Worm (Caenorhabditis elegans) whole organism, mixed stage, embryonic: ENCODE measurements around the gene ttll-12.

Experiments used
- blmp-1 ChIP-seq: fragments of 150-350 bp; optimal IDR thresholded peaks from 2 replicates; lab custom pipeline; 2014; ENCODE audit warnings: missing biosample characterization, missing genetic modification characterization
- drap-1 ChIP-seq: fragments of 200-800 bp; sonication (Bioruptor generic); optimal IDR thresholded peaks from 3 replicates; lab custom pipeline; 2018; ENCODE audit warnings: mild to moderate bottlenecking, missing genetic modification characterization, missing compliant biosample characterization
- elt-1 ChIP-seq: sonication (generic microtip); optimal IDR thresholded peaks from 2 replicates; lab custom pipeline; 2017; ENCODE audit warnings: missing genetic modification characterization, mild to moderate bottlenecking, missing compliant biosample characterization, antibody characterized with exemption, moderate library complexity, borderline replicate concordance; ENCODE audit not compliant: insufficient read depth
- lin-13 ChIP-seq: fragments of 150-350 bp; optimal IDR thresholded peaks from 2 replicates; lab custom pipeline; 2014; ENCODE audit warnings: missing biosample characterization, missing genetic modification characterization
- lsy-2 ChIP-seq: fragments of 150-350 bp; optimal IDR thresholded peaks from 2 replicates; lab custom pipeline; 2014; ENCODE audit warnings: missing biosample characterization, missing genetic modification characterization
- mep-1 ChIP-seq: fragments of 150-350 bp; optimal IDR thresholded peaks from 2 replicates; lab custom pipeline; 2017; ENCODE audit warnings: missing biosample characterization, missing genetic modification reagents, missing genetic modification characterization, inconsistent platforms
- nhr-12 ChIP-seq: fragments of 150-350 bp; optimal IDR thresholded peaks from 2 replicates; lab custom pipeline; 2014; ENCODE audit warnings: missing biosample characterization, missing genetic modification characterization
- nhr-76 ChIP-seq: sonication (generic microtip); optimal IDR thresholded peaks from 2 replicates; lab custom pipeline; 2017; ENCODE audit warnings: missing biosample characterization, missing genetic modification characterization
- pha-4 ChIP-seq: fragments of 150-350 bp; optimal IDR thresholded peaks from 2 replicates; lab custom pipeline; 2018; ENCODE audit warnings: missing biosample characterization, missing genetic modification reagents, missing genetic modification characterization
- snpc-4 ChIP-seq: fragments of 150-350 bp; optimal IDR thresholded peaks from 2 replicates; lab custom pipeline; 2014; ENCODE audit warnings: missing biosample characterization, missing genetic modification characterization
- sptf-1 ChIP-seq: sonication (generic microtip); optimal IDR thresholded peaks from 2 replicates; lab custom pipeline; 2017; ENCODE audit warnings: mild to moderate bottlenecking, missing genetic modification characterization, moderate library complexity, missing compliant biosample characterization
- unc-39 ChIP-seq: fragments of 150-350 bp; optimal IDR thresholded peaks from 2 replicates; lab custom pipeline; 2014; ENCODE audit warnings: missing biosample characterization, missing genetic modification characterization

DNA sequence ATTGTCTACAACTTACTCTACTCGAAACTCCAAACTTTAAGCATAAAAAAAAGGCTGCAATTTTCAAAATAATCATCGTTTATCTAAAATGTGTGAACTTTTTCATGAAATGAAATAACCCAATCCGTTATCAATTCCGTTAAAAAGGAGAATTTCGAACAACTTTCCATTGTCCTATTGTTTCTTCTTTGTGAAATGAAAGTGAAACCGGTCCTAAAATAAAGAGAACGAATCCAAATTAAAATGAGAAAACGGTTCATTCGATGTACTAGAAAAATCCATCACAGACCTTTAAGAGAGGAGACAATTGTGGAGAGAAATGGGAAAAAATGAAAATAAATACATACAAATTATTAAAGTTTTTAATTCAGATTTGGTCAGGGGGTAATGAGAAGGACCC is 43.1 kb upstream of the ttll-12 start, which contains the start of gene C01G6.9:
- TF ChIP-seq snpc-4 (tag; lab: Kevin White, UChicago) (no peak), blmp-1 (no peak), elt-1 (no peak), unc-39 (no peak), nhr-12 (tag; lab: Kevin White, UChicago) (no peak), lin-13 (tag; lab: Kevin White, UChicago) (no peak), pha-4 (tag; lab: Kevin White, UChicago) (no peak), mep-1 (tag; lab: Kevin White, UChicago) (no peak), drap-1 (GFP tag; lab: Kevin White, UChicago) (no peak), lsy-2 (tag; lab: Kevin White, UChicago) (no peak), nhr-76 (tag; lab: Kevin White, UChicago) (no peak), sptf-1 (no peak)
